Fruit fly (Drosophila melanogaster): ENCODE results near the gene CG31142.

CG31142 gene

dm6 chr3R:23928950-23929602 lies at the start of gene CG31142, which contains the start of the genes CG43998 and CG43999:
Gene CG31142, plus strand, starts transcription at chr3R:23929243.
Gene CG43998, minus strand, starts transcription at chr3R:23929000.
Gene CG43999, minus strand, starts transcription at chr3R:23929000.
- no peak for TF ChIP-seq noc (tag; optimal IDR thresholded peaks at IDR 0.05)

dm6 chr3R:23880280-23880679 lies 48.8 kb upstream of the CG31142 start:
- TF ChIP-seq noc (tag; optimal IDR thresholded peaks at IDR 0.05): no peak

dm6 chr3R:23884088-23884727 lies 44.8 kb upstream of the CG31142 start:
- no peak for TF ChIP-seq noc (tag; optimal IDR thresholded peaks at IDR 0.05)

dm6 chr3R:23885182-23885581 lies 43.9 kb upstream of the CG31142 start:
- TF ChIP-seq noc (tag; optimal IDR thresholded peaks at IDR 0.05): no peak

dm6 chr3R:23885660-23886059 lies 43.4 kb upstream of the CG31142 start:
- TF ChIP-seq noc (tag; optimal IDR thresholded peaks at IDR 0.05): no peak

- peak; percentile 32 for TF ChIP-seq noc (tag; optimal IDR thresholded peaks at IDR 0.05)
Observed at dm6 chr3R:23886270-23887095, 42.6 kb upstream of the CG31142 start.

- TF ChIP-seq noc (tag; optimal IDR thresholded peaks at IDR 0.05): peak; percentile 13
Observed at dm6 chr3R:23887096-23887421, 42.0 kb upstream of the CG31142 start.

dm6 chr3R:23887572-23887971 lies 41.5 kb upstream of the CG31142 start:
- TF ChIP-seq noc (tag; optimal IDR thresholded peaks at IDR 0.05): no peak

dm6 chr3R:23888273-23889220 lies 40.5 kb upstream of the CG31142 start:
- TF ChIP-seq noc (tag; optimal IDR thresholded peaks at IDR 0.05): no peak

- peak; percentile 39 for TF ChIP-seq noc (tag; optimal IDR thresholded peaks at IDR 0.05)
Observed at dm6 chr3R:23889922-23890321, 39.1 kb upstream of the CG31142 start, which contains the start of gene Pli. Gene Pli, minus strand, starts transcription at chr3R:23890052.

- TF ChIP-seq noc (tag; optimal IDR thresholded peaks at IDR 0.05): no peak
Observed at dm6 chr3R:23890886-23891285, 38.2 kb upstream of the CG31142 start, which contains the start of gene TfIIA-S. Gene TfIIA-S, minus strand, starts transcription at chr3R:23891060.

- TF ChIP-seq noc (tag; optimal IDR thresholded peaks at IDR 0.05): no peak
Observed at dm6 chr3R:23893460-23893859, 35.6 kb upstream of the CG31142 start, which contains the start of gene tbrd-1. Gene tbrd-1, minus strand, starts transcription at chr3R:23893560.

- no peak for TF ChIP-seq noc (tag; optimal IDR thresholded peaks at IDR 0.05)
Observed at dm6 chr3R:23900092-23900491, 29.0 kb upstream of the CG31142 start.

dm6 chr3R:23902034-23902433 lies 27.0 kb upstream of the CG31142 start:
- no peak for TF ChIP-seq noc (tag; optimal IDR thresholded peaks at IDR 0.05)

dm6 chr3R:23902557-23902956 lies 26.5 kb upstream of the CG31142 start:
- TF ChIP-seq noc (tag; optimal IDR thresholded peaks at IDR 0.05): no peak
